Worm (Caenorhabditis elegans) whole organism, L3 larva: ENCODE results near the gene C32D5.14.

Source experiments
- elt-1 ChIP-seq: fragments of 150-350 bp; optimal IDR thresholded peaks from 2 replicates; lab custom pipeline; 2014; ENCODE audit warnings: missing biosample characterization, missing genetic modification characterization
- nhr-25 ChIP-seq: sonication (generic microtip); optimal IDR thresholded peaks from 2 replicates; lab custom pipeline; 2017; ENCODE audit warnings: missing biosample characterization, missing genetic modification characterization
- nhr-43 ChIP-seq: sonication (generic microtip); optimal IDR thresholded peaks from 2 replicates; lab custom pipeline; 2016; ENCODE audit warnings: mild to moderate bottlenecking, missing genetic modification characterization, missing compliant biosample characterization; ENCODE audit not compliant: poor library complexity, severe bottlenecking
- tbx-2 ChIP-seq: sonication (generic microtip); optimal IDR thresholded peaks from 2 replicates; lab custom pipeline; 2016; ENCODE audit warnings: mild to moderate bottlenecking, missing genetic modification characterization, missing compliant biosample characterization
- unc-62 ChIP-seq: fragments of 150-350 bp; sonication (generic microtip); optimal IDR thresholded peaks from 4 replicates; lab custom pipeline; 2014; ENCODE audit warnings: missing biosample characterization, missing genetic modification reagents, missing genetic modification characterization

Gene C32D5.14

DNA sequence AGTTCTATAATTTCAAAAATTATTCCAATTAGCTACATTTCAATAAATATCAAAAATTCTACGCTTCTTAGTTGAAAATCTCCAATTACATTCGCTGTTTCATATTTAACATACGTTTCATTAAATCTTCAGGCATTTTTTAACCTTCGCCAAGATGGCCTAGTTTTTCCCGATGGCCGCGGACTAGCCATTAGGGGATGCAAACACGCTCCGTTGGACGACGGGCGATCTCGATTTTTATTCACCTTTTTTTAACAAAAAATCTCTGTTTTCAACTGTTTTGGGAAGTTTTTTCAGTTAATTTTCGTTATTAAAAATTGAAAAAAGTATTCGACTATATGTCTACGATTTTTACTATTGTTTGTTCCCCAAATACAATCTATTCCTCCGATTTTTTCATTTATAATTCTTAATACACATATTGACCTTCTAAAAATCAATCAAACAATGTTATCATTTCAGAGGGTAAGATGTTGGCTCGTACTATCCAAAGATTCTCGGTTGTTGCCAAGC, 48.0 kb downstream of the C32D5.14 start, which contains the start of gene F58F12.1 (continued):
- no peak for TF ChIP-seq tbx-2 (tag; lab: Kevin White, UChicago)
- no peak for TF ChIP-seq elt-1 (tag; lab: Kevin White, UChicago)
- TF ChIP-seq nhr-43 (tag; lab: Kevin White, UChicago) = peak; percentile 70
- TF ChIP-seq nhr-25 (tag; lab: Kevin White, UChicago) = peak; percentile 57
- no peak for TF ChIP-seq unc-62 (GFP tag; lab: Kevin White, UChicago)
